Worm (Caenorhabditis elegans) whole organism, late embryonic: Measurements from ENCODE around the gene gcc-1.

Source experiments
- ama-1 ChIP-seq: fragments of 150-350 bp; optimal IDR thresholded peaks from 2 replicates; lab custom pipeline; 2014
- ceh-19 ChIP-seq: fragments of 200-800 bp; sonication (Bioruptor generic); optimal IDR thresholded peaks from 2 replicates; lab custom pipeline; 2018; ENCODE audit warnings: mild to moderate bottlenecking, missing genetic modification characterization, missing compliant biosample characterization
- fax-1 ChIP-seq: sonication (generic microtip); optimal IDR thresholded peaks from 2 replicates; lab custom pipeline; 2016; ENCODE audit warnings: missing genotype, missing genetic modification characterization, missing compliant biosample characterization
- gmeb-2 ChIP-seq: sonication (generic microtip); optimal IDR thresholded peaks from 2 replicates; lab custom pipeline; 2016; ENCODE audit warnings: missing genetic modification characterization, inconsistent platforms, missing compliant biosample characterization
- hlh-13 ChIP-seq: fragments of 200-800 bp; sonication (Bioruptor generic); optimal IDR thresholded peaks from 2 replicates; lab custom pipeline; 2018; ENCODE audit warnings: mild to moderate bottlenecking, missing genetic modification characterization, missing compliant biosample characterization
- lin-11 ChIP-seq: fragments of 200-800 bp; sonication (Bioruptor generic); optimal IDR thresholded peaks from 2 replicates; lab custom pipeline; 2018; ENCODE audit warnings: mild to moderate bottlenecking, missing genetic modification characterization, missing compliant biosample characterization
- nhr-11 ChIP-seq: fragments of 150-350 bp; optimal IDR thresholded peaks from 2 replicates; lab custom pipeline; 2014; ENCODE audit warnings: missing biosample characterization, missing genetic modification characterization
- pqm-1 ChIP-seq: sonication (generic microtip); optimal IDR thresholded peaks from 2 replicates; lab custom pipeline; 2016; ENCODE audit warnings: missing genetic modification characterization, missing compliant biosample characterization
- sox-4 ChIP-seq: sonication (generic microtip); optimal IDR thresholded peaks from 2 replicates; lab custom pipeline; 2017; ENCODE audit warnings: mild to moderate bottlenecking, missing genetic modification characterization, inconsistent platforms, missing compliant biosample characterization

DNA sequence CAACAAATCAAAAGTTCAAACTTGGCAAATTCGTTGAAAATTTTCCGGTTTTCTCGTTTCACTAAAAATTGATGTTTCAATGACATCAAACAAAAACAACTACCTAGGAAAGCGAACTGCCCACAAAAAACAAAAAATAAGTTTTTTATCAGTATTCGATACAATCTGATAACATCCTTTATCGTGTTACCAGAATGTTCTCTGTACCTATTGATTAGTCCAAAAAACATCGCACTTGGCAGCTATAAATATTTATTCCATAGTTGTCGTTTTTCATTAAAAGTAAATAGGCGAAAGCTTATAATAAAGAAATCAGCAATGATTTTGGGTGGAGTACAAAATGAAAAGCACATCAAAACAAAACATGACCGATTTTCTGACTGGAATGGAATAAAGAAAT, 42.5 kb upstream of the gcc-1 start:
- no peak for TF ChIP-seq hlh-13 (GFP tag; lab: Kevin White, UChicago)
- TF ChIP-seq gmeb-2 (tag; lab: Kevin White, UChicago), result no peak
- TF ChIP-seq ama-1 (lab: Kevin White, UChicago), result no peak
- no peak for TF ChIP-seq nhr-11 (tag; lab: Kevin White, UChicago)
- no peak for TF ChIP-seq lin-11 (tag; lab: Kevin White, UChicago)
- no peak for TF ChIP-seq ceh-19 (GFP tag; lab: Kevin White, UChicago)
- TF ChIP-seq pqm-1 (tag; lab: Kevin White, UChicago), result no peak
- TF ChIP-seq fax-1, result no peak
- no peak for TF ChIP-seq sox-4 (tag; lab: Kevin White, UChicago)
